Worm (Caenorhabditis elegans): Measurements from ENCODE around the gene F09F9.3.
A peak's percentile ranks its signal among the peaks of the same experiment; 100 is the strongest.

DNA sequence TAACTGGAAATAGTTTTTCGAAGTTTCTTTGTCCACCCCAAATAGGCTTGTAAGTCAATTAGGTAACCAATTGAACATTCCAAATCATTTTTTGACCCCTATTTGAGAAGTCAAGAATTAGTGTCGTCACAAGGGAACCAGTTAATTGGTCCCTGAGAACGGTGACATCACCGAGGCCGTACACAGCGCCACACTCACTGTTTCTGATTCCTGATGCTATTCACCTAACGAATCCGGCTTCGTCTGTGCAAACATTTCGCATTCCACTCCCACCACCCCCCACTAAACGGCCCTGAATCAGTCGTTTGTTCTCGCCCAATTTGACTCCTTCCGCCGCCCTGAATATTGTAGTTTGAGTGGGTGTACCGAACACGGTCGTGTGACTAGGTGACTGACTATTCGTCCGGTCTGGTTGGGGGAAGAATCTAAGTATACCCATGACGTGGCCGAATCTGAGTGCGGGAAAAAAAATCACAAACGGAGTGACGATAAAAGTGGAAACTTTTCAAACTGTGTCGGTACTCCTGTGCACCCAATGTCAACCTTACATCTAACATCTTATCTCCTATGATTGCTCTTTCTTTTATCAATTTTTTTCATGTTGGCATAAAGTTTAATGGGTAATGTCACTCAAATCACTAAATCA is 23.4 kb upstream of the F09F9.3 start:
- no peak for TF ChIP-seq F33H1.4 (GFP tag; IDR thresholded peaks at IDR 0.05)
- no peak for TF ChIP-seq unc-62 (GFP tag; optimal IDR thresholded peaks at IDR 0.05)
- TF ChIP-seq nhr-80 (tag; optimal IDR thresholded peaks at IDR 0.05), result peak; percentile 40
- TF ChIP-seq ceh-100 (GFP tag; IDR thresholded peaks at IDR 0.05), result no peak
- TF ChIP-seq ets-4 (GFP tag; optimal IDR thresholded peaks at IDR 0.05), result peak; percentile 37
- TF ChIP-seq let-607 (tag; optimal IDR thresholded peaks at IDR 0.05), result peak; percentile 77 to 81
- no peak for TF ChIP-seq attf-6 (GFP tag; IDR thresholded peaks at IDR 0.05)
- no peak for TF ChIP-seq F23B12.7 (tag; optimal IDR thresholded peaks at IDR 0.05; ENCODE audit: insufficient read depth)
- TF ChIP-seq ztf-18 (tag; optimal IDR thresholded peaks at IDR 0.05), result no peak
- no peak for TF ChIP-seq ama-1 (optimal IDR thresholded peaks at IDR 0.05)
- TF ChIP-seq ama-1 (GFP tag; optimal IDR thresholded peaks at IDR 0.05), result no peak
- no peak for TF ChIP-seq nhr-27 (tag; optimal IDR thresholded peaks at IDR 0.05)
- TF ChIP-seq tbx-9 (tag; optimal IDR thresholded peaks at IDR 0.05; ENCODE audit: borderline replicate concordance), result no peak
